Worm (Caenorhabditis elegans): ENCODE measurements around the gene K06A9.2.

K06A9.2 gene

ce11 chrX:1487096-1487495 is 49.1 kb upstream of the K06A9.2 start (continued):
- no peak for TF ChIP-seq ztf-22 (GFP tag; optimal IDR thresholded peaks at IDR 0.05)
- 0 out of 2 replicates have a peak, but pooled peaks have one; percentile 18 for TF ChIP-seq aptf-3 (GFP tag; IDR thresholded peaks at IDR 0.05)
- TF ChIP-seq snpc-4 (GFP tag; optimal IDR thresholded peaks at IDR 0.05), result no peak
- no peak for TF ChIP-seq snpc-4 (tag; optimal IDR thresholded peaks at IDR 0.05)
- no peak for TF ChIP-seq ztf-3 (GFP tag; optimal IDR thresholded peaks at IDR 0.05)
- TF ChIP-seq akir-1 (GFP tag; optimal IDR thresholded peaks at IDR 0.05), result no peak
- no peak for TF ChIP-seq sdz-38 (tag; optimal IDR thresholded peaks at IDR 0.05)
- no peak for TF ChIP-seq ztf-18 (tag; optimal IDR thresholded peaks at IDR 0.05)
- peak; percentile 35 for TF ChIP-seq dpff-1 (tag; optimal IDR thresholded peaks at IDR 0.05)
- 0 out of 2 replicates have a peak, but pooled peaks have one; percentile 17 for TF ChIP-seq C06A6.2 (GFP tag; conservative IDR thresholded peaks at IDR 0.05)
- no peak for TF ChIP-seq nhr-80 (tag; optimal IDR thresholded peaks at IDR 0.05)
- TF ChIP-seq F55B11.4 (tag; optimal IDR thresholded peaks at IDR 0.05; ENCODE audit: borderline replicate concordance, insufficient read depth), result no peak
- no peak for TF ChIP-seq cebp-1 (GFP tag; IDR thresholded peaks at IDR 0.05)
- no peak for TF ChIP-seq cebp-1 (tag; optimal IDR thresholded peaks at IDR 0.05)
- no peak for TF ChIP-seq nfya-1 (tag; optimal IDR thresholded peaks at IDR 0.05; ENCODE audit: borderline replicate concordance, insufficient read depth)
- peak; percentile 34 for TF ChIP-seq F52B5.7 (tag; optimal IDR thresholded peaks at IDR 0.05)
- TF ChIP-seq zfh-2 (GFP tag; conservative IDR thresholded peaks at IDR 0.05), result peak; percentile 60
- no peak for TF ChIP-seq T26A5.8 (tag; optimal IDR thresholded peaks at IDR 0.05)
- TF ChIP-seq lag-1 (GFP tag; IDR thresholded peaks at IDR 0.05), result no peak
- TF ChIP-seq ekl-4 (GFP tag; IDR thresholded peaks at IDR 0.05), result no peak
- TF ChIP-seq madf-6 (GFP tag; IDR thresholded peaks at IDR 0.05), result 0 out of 2 replicates have a peak, but pooled peaks have one; percentile 28
- no peak for TF ChIP-seq C17E4.6 (GFP tag; IDR thresholded peaks at IDR 0.05)
- TF ChIP-seq hmg-20 (GFP tag; IDR thresholded peaks at IDR 0.05), result no peak
- TF ChIP-seq hmg-1.2 (GFP tag; IDR thresholded peaks at IDR 0.05), result no peak
- TF ChIP-seq hlh-26 (GFP tag; conservative IDR thresholded peaks at IDR 0.05), result no peak
- no peak for TF ChIP-seq attf-3 (GFP tag; conservative IDR thresholded peaks at IDR 0.05)
- TF ChIP-seq hrde-1 (tag; optimal IDR thresholded peaks at IDR 0.05; ENCODE audit: borderline replicate concordance), result no peak
- no peak for TF ChIP-seq ceh-40 (GFP tag; IDR thresholded peaks at IDR 0.05)

DNA sequence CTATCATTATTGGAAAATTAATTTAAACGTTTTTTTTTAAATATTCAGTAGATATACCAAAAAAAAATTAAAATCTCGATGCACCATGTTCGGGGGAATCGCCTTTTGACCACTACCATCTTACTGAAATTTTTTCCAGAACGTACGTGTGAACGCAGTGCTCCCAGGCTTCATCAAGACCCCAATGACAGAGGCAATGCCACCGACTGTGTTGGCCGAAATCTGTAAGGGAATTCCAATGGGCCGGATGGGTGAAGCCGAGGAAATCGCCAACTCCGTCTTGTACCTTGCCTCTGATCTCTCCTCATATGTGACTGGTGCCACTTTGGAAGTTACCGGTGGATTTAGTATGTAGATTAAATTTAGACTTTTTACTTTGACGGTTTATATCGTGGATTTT is 47.4 kb upstream of the K06A9.2 start:
- TF ChIP-seq athp-1 (tag; optimal IDR thresholded peaks at IDR 0.05) (peak; percentile 23), cebp-2 (GFP tag; IDR thresholded peaks at IDR 0.05) (0 out of 2 replicates have a peak, but pooled peaks have one; percentile 54), nfyb-1 (GFP tag; IDR thresholded peaks at IDR 0.05) (peak; percentile 59; the same call in 1 of the 2 replicates), madf-3 (GFP tag; IDR thresholded peaks at IDR 0.05) (0 out of 2 replicates have a peak, but pooled peaks have one; percentile 47), Y56A3A.18 (GFP tag; IDR thresholded peaks at IDR 0.05) (no peak; the same call in 1 of the 2 replicates), ceh-58 (GFP tag; IDR thresholded peaks at IDR 0.05) (0 out of 2 replicates have a peak, but pooled peaks have one; percentile 50), dox-1 (GFP tag; IDR thresholded peaks at IDR 0.05) (peak; percentile 36; the same call in 1 of the 2 replicates), hsf-1 (GFP tag; IDR thresholded peaks at IDR 0.05) (0 out of 2 replicates have a peak, but pooled peaks have one; percentile 22), attf-6 (GFP tag; IDR thresholded peaks at IDR 0.05) (no peak), F49E8.2 (tag; optimal IDR thresholded peaks at IDR 0.05; ENCODE audit: insufficient read depth) (no peak), ztf-25 (GFP tag; IDR thresholded peaks at IDR 0.05) (no peak), pbrm-1 (GFP tag; IDR thresholded peaks at IDR 0.05) (no peak), nhr-120 (GFP tag; IDR thresholded peaks at IDR 0.05) (0 out of 2 replicates have a peak, but pooled peaks have one; percentile 16), hmg-20 (GFP tag; IDR thresholded peaks at IDR 0.05) (no peak), nhr-90 (tag; optimal IDR thresholded peaks at IDR 0.05) (peak; percentile 21), F23B12.7 (tag; optimal IDR thresholded peaks at IDR 0.05; ENCODE audit: insufficient read depth) (no peak), F55B11.4 (tag; optimal IDR thresholded peaks at IDR 0.05; ENCODE audit: borderline replicate concordance, insufficient read depth) (no peak), chd-7 (tag; optimal IDR thresholded peaks at IDR 0.05) (peak; percentile 56), F52B5.7 (tag; optimal IDR thresholded peaks at IDR 0.05) (peak; percentile 27), atf-7 (tag; optimal IDR thresholded peaks at IDR 0.05) (no peak)

All from whole organism, young adult.